Worm (Caenorhabditis elegans): ENCODE data around the gene F31E3.2.
A peak's percentile ranks its signal among the peaks of the same experiment; 100 is the strongest.

DNA sequence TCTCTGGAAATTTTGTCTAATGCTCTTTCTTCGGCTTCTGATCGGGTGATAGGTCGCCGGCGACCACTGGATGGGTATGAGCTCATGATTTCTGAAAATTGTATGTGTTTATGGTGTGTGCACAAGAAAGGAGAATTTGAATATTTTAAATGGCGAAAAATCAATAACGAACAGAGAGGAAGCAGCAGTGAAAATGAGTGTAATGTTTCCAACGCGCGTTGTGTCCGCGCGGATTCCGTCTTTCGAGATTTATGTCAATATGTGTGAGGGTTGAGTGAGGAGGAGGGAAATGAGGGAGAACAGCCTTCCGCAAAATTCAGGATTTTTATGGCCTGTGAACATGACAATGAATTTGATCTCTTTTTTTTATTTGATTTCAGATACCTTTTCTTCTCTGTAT is 45.1 kb upstream of the F31E3.2 start, which contains the start of gene flap-1:
- TF ChIP-seq snpc-4 (tag; optimal IDR thresholded peaks at IDR 0.05) (no peak), ceh-83 (GFP tag; optimal IDR thresholded peaks at IDR 0.05) (no peak), ces-1 (GFP tag; optimal IDR thresholded peaks at IDR 0.05) (no peak), unc-39 (tag; optimal IDR thresholded peaks at IDR 0.05) (no peak), mep-1 (tag; optimal IDR thresholded peaks at IDR 0.05) (no peak), blmp-1 (tag; optimal IDR thresholded peaks at IDR 0.05) (no peak), elt-3 (tag; optimal IDR thresholded peaks at IDR 0.05) (no peak), nhr-237 (tag; optimal IDR thresholded peaks at IDR 0.05) (no peak), unc-120 (tag; optimal IDR thresholded peaks at IDR 0.05; ENCODE audit: poor library complexity, severe bottlenecking) (no peak), nhr-2 (tag; optimal IDR thresholded peaks at IDR 0.05) (no peak), ztf-11 (tag; optimal IDR thresholded peaks at IDR 0.05) (no peak), pha-4 (tag; optimal IDR thresholded peaks at IDR 0.05) (peak; percentile 41), nhr-12 (tag; optimal IDR thresholded peaks at IDR 0.05) (no peak), sem-2 (GFP tag; optimal IDR thresholded peaks at IDR 0.05) (no peak)

Data from whole organism, mixed stage, embryonic.